Worm (Caenorhabditis elegans) whole organism, mixed stage, embryonic: ENCODE measurements around the gene drap-1.

Source experiments
- nhr-28 ChIP-seq: fragments of 150-350 bp; optimal IDR thresholded peaks from 2 replicates; lab custom pipeline; 2014; ENCODE audit warnings: missing biosample characterization, missing genetic modification characterization
- unc-120 ChIP-seq: sonication (generic microtip); optimal IDR thresholded peaks from 2 replicates; lab custom pipeline; 2017; ENCODE audit warnings: missing genetic modification characterization, missing compliant biosample characterization; ENCODE audit not compliant: poor library complexity, severe bottlenecking

ce11 chrV:9725719-9726118 lies 4.2 kb upstream of the drap-1 start:
- TF ChIP-seq nhr-28 (tag; lab: Kevin White, UChicago) (no peak), unc-120 (tag; lab: Kevin White, UChicago) (no peak)
